Fruit fly (Drosophila melanogaster) whole organism, prepupa: ENCODE measurements around the gene Msp300.
A peak's percentile ranks its signal among the peaks of the same experiment; 100 is the strongest.

Source experiments
- Blimp-1 ChIP-seq: fragments of 200-800 bp; sonication (Bioruptor generic); optimal IDR thresholded peaks from 3 replicates; lab custom pipeline; 2017; ENCODE audit warnings: missing biosample characterization, missing genetic modification characterization, mild to moderate bottlenecking, moderate library complexity, missing genetic modification reagents
- CG10631 ChIP-seq: fragments of 200-800 bp; sonication (Bioruptor generic); optimal IDR thresholded peaks from 2 replicates; lab custom pipeline; 2016; ENCODE audit warnings: missing biosample characterization, missing genetic modification characterization
- CG11762 ChIP-seq: fragments of 200-800 bp; sonication (Bioruptor generic); optimal IDR thresholded peaks from 3 replicates; lab custom pipeline; 2016; ENCODE audit warnings: missing biosample characterization, missing genetic modification characterization; ENCODE audit not compliant: insufficient read depth
- CG1621 ChIP-seq: fragments of 200-800 bp; sonication (Bioruptor generic); optimal IDR thresholded peaks from 3 replicates; lab custom pipeline; 2018; ENCODE audit warnings: missing biosample characterization, mild to moderate bottlenecking, missing genetic modification characterization
- CG16779 ChIP-seq: fragments of 200-800 bp; sonication (Bioruptor generic); optimal IDR thresholded peaks from 3 replicates; lab custom pipeline; 2017; ENCODE audit warnings: missing biosample characterization, mild to moderate bottlenecking, missing genetic modification characterization
- CG3032 ChIP-seq: fragments of 200-800 bp; optimal IDR thresholded peaks from 2 replicates; lab custom pipeline; 2019; ENCODE audit warnings: missing biosample characterization, mild to moderate bottlenecking, missing genetic modification characterization, moderate library complexity
- CG31627 ChIP-seq: fragments of 200-800 bp; sonication (Bioruptor generic); optimal IDR thresholded peaks from 3 replicates; lab custom pipeline; 2016; ENCODE audit warnings: missing biosample characterization, missing genetic modification characterization
- CG3919 ChIP-seq: fragments of 200-800 bp; sonication (Bioruptor generic); optimal IDR thresholded peaks from 3 replicates; lab custom pipeline; 2016; ENCODE audit warnings: missing biosample characterization, missing genetic modification characterization
- CG4318 ChIP-seq: fragments of 200-800 bp; sonication (Bioruptor generic); optimal IDR thresholded peaks from 3 replicates; lab custom pipeline; 2017; ENCODE audit warnings: missing biosample characterization, mild to moderate bottlenecking, missing genetic modification characterization
- CG6163 ChIP-seq: fragments of 200-800 bp; sonication (Bioruptor generic); IDR thresholded peaks from 3 replicates; pipeline ENCODE4 v1.3.6; 2022; ENCODE audit warnings: missing biosample characterization, missing genetic modification characterization
- CG6792 ChIP-seq: fragments of 200-800 bp; sonication (Bioruptor generic); optimal IDR thresholded peaks from 3 replicates; lab custom pipeline; 2016; ENCODE audit warnings: missing biosample characterization, missing genetic modification characterization
- CG6854 ChIP-seq: fragments of 200-800 bp; sonication (Bioruptor generic); optimal IDR thresholded peaks from 2 replicates; lab custom pipeline; 2017; ENCODE audit warnings: missing biosample characterization, mild to moderate bottlenecking, missing genetic modification characterization
- CG7368 ChIP-seq: fragments of 200-800 bp; sonication (Bioruptor generic); optimal IDR thresholded peaks from 3 replicates; lab custom pipeline; 2016; ENCODE audit warnings: missing biosample characterization, missing genetic modification characterization
- CG8632 ChIP-seq: fragments of 200-800 bp; sonication (Bioruptor generic); optimal IDR thresholded peaks from 3 replicates; lab custom pipeline; 2016; ENCODE audit warnings: missing biosample characterization, missing genetic modification characterization
- Eip93F ChIP-seq: fragments of 200-800 bp; sonication (Bioruptor generic); optimal IDR thresholded peaks from 2 replicates; lab custom pipeline; 2016; ENCODE audit warnings: missing biosample characterization, mild to moderate bottlenecking, missing genetic modification characterization
- Gug ChIP-seq: fragments of 200-800 bp; sonication (Bioruptor generic); IDR thresholded peaks from 2 replicates; pipeline ENCODE4 v1.3.6; 2022; ENCODE audit warnings: missing biosample characterization, missing genetic modification characterization
- Hr39 ChIP-seq: fragments of 200-800 bp; sonication (Bioruptor generic); optimal IDR thresholded peaks from 2 replicates; lab custom pipeline; 2016; ENCODE audit warnings: missing biosample characterization, missing genetic modification characterization
- OdsH ChIP-seq: fragments of 200-800 bp; sonication (Bioruptor generic); optimal IDR thresholded peaks from 3 replicates; lab custom pipeline; 2016; ENCODE audit warnings: missing biosample characterization, missing genetic modification characterization
- Sox14 ChIP-seq: fragments of 200-800 bp; sonication (Bioruptor generic); optimal IDR thresholded peaks from 3 replicates; lab custom pipeline; 2016; ENCODE audit warnings: missing biosample characterization, missing genetic modification characterization
- achi ChIP-seq: fragments of 200-800 bp; sonication (Bioruptor generic); optimal IDR thresholded peaks from 3 replicates; lab custom pipeline; 2016; ENCODE audit warnings: missing biosample characterization, missing genetic modification characterization
- acj6 ChIP-seq: fragments of 200-800 bp; sonication (Bioruptor generic); optimal IDR thresholded peaks from 3 replicates; lab custom pipeline; 2016; ENCODE audit warnings: missing biosample characterization, missing genetic modification characterization
- cyc ChIP-seq: fragments of 200-800 bp; sonication (Bioruptor generic); optimal IDR thresholded peaks from 3 replicates; lab custom pipeline; 2016; ENCODE audit warnings: missing biosample characterization, missing genetic modification characterization
- dac ChIP-seq: fragments of 200-800 bp; sonication (Bioruptor generic); optimal IDR thresholded peaks from 2 replicates; lab custom pipeline; 2017; ENCODE audit warnings: missing biosample characterization, mild to moderate bottlenecking, missing genetic modification characterization
- dsx ChIP-seq: fragments of 200-800 bp; optimal IDR thresholded peaks from 3 replicates; lab custom pipeline; 2019; ENCODE audit warnings: missing biosample characterization, mild to moderate bottlenecking, missing genetic modification characterization, moderate library complexity; ENCODE audit not compliant: poor library complexity, severe bottlenecking
- esn ChIP-seq: fragments of 200-800 bp; sonication (Bioruptor generic); optimal IDR thresholded peaks from 2 replicates; lab custom pipeline; 2016; ENCODE audit warnings: missing biosample characterization, mild to moderate bottlenecking, missing genetic modification characterization, moderate library complexity
- fkh ChIP-seq: fragments of 200-800 bp; sonication (Bioruptor generic); optimal IDR thresholded peaks from 3 replicates; lab custom pipeline; 2017; ENCODE audit warnings: missing biosample characterization, mild to moderate bottlenecking, missing genetic modification characterization, moderate library complexity
- lz ChIP-seq: fragments of 200-800 bp; sonication (Bioruptor generic); optimal IDR thresholded peaks from 3 replicates; lab custom pipeline; 2016; ENCODE audit warnings: missing biosample characterization, missing genetic modification characterization
- ss ChIP-seq, 2 experiments: fragments of 200-800 bp; sonication (Bioruptor generic); optimal IDR thresholded peaks; 2 replicates in 1 of 2; 3 replicates in 1 of 2; lab custom pipeline; 2017 to 2018; ENCODE audit warnings: mild to moderate bottlenecking in 2 of 2, missing biosample characterization in 2 of 2, missing genetic modification characterization in 2 of 2, moderate library complexity in 1 of 2
- svp ChIP-seq: fragments of 200-800 bp; sonication (Bioruptor generic); peaks from one replicate; lab custom pipeline; 2016; ENCODE audit warnings: missing biosample characterization, missing genetic modification characterization
- vri ChIP-seq: fragments of 200-800 bp; sonication (Bioruptor generic); optimal IDR thresholded peaks from 3 replicates; lab custom pipeline; 2016; ENCODE audit warnings: missing biosample characterization, mild to moderate bottlenecking, missing genetic modification characterization

Msp300 gene

dm6 chr2L:5107626-5108272, 7.1 kb downstream of the Msp300 start (continued):
- TF ChIP-seq Hr39 (GFP tag; lab: Kevin White, UChicago) (peak; percentile 99), CG1621 (peak; percentile 86), fkh (GFP tag; lab: Kevin White, UChicago) (peak; percentile 80), CG31627 (GFP tag; lab: Kevin White, UChicago) (peak; percentile 99), dsx (GFP tag; lab: Kevin White, UChicago) (peak; percentile 74), CG3919 (peak; percentile 96), CG11762 (GFP tag; lab: Kevin White, UChicago) (peak; percentile 89), svp (peak; percentile 99), lz (GFP tag; lab: Kevin White, UChicago) (peak; percentile 99), achi (GFP tag; lab: Kevin White, UChicago) (peak; percentile 95), CG6163 (GFP tag; lab: Robert Waterston, UW) (peak; percentile 95), Eip93F (GFP tag; lab: Kevin White, UChicago) (peak; percentile 88), CG6792 (GFP tag; lab: Kevin White, UChicago) (peak; percentile 96)

dm6 chr2L:5108273-5108653, 7.6 kb downstream of the Msp300 start:
- TF ChIP-seq cyc (GFP tag; lab: Kevin White, UChicago) (no peak), vri (GFP tag; lab: Kevin White, UChicago) (peak; percentile 5), ss (GFP tag; optimal IDR thresholded peaks at IDR 0.05; lab: Kevin White, UChicago) (peak in 1 of 2 experiments; percentile 1)

dm6 chr2L:5109059-5109458, 8.4 kb downstream of the Msp300 start:
- TF ChIP-seq esn (GFP tag; lab: Kevin White, UChicago): no peak
- no peak for TF ChIP-seq CG3032
- no peak for TF ChIP-seq OdsH (GFP tag; lab: Kevin White, UChicago)
- TF ChIP-seq Blimp-1 (GFP tag; lab: Kevin White, UChicago): no peak
- no peak for TF ChIP-seq CG8632 (GFP tag; lab: Kevin White, UChicago)
- no peak for TF ChIP-seq Gug (GFP tag; lab: Robert Waterston, UW)

- no peak for TF ChIP-seq ss (GFP tag; optimal IDR thresholded peaks at IDR 0.05; lab: Kevin White, UChicago)
Measured at dm6 chr2L:5111261-5111922, 10.7 kb downstream of the Msp300 start.

dm6 chr2L:5113480-5114118, 12.9 kb downstream of the Msp300 start:
- peak; percentile 86 for TF ChIP-seq fkh (GFP tag; lab: Kevin White, UChicago)
- TF ChIP-seq dsx (GFP tag; lab: Kevin White, UChicago): no peak

- no peak for TF ChIP-seq CG10631
Measured at dm6 chr2L:5114879-5115278, 14.2 kb downstream of the Msp300 start.

dm6 chr2L:5116489-5116888, 15.8 kb downstream of the Msp300 start:
- TF ChIP-seq dsx (GFP tag; lab: Kevin White, UChicago): no peak
- TF ChIP-seq CG6854 (GFP tag; lab: Kevin White, UChicago): no peak
- TF ChIP-seq Gug (GFP tag; lab: Robert Waterston, UW): no peak
- no peak for TF ChIP-seq CG4318 (GFP tag; lab: Kevin White, UChicago)
- TF ChIP-seq Eip93F (GFP tag; lab: Kevin White, UChicago): no peak
- no peak for TF ChIP-seq CG1621
- no peak for TF ChIP-seq CG7368 (GFP tag; lab: Kevin White, UChicago)
- TF ChIP-seq acj6 (GFP tag; lab: Kevin White, UChicago): no peak
- TF ChIP-seq dac (GFP tag; lab: Kevin White, UChicago): no peak
- no peak for TF ChIP-seq fkh (GFP tag; lab: Kevin White, UChicago)
- TF ChIP-seq Sox14 (GFP tag; lab: Kevin White, UChicago): no peak
- TF ChIP-seq lz (GFP tag; lab: Kevin White, UChicago): no peak
- no peak for TF ChIP-seq ss (GFP tag; optimal IDR thresholded peaks at IDR 0.05; lab: Kevin White, UChicago)
- no peak for TF ChIP-seq CG16779 (tag; lab: Kevin White, UChicago)
- TF ChIP-seq, all 60 proteins: peak for 0
